Fruit fly (Drosophila melanogaster) whole organism, embryonic: ENCODE measurements around the gene CG46462.
A peak's percentile ranks its signal among the peaks of the same experiment; 100 is the strongest.

Experiments used
- C15 ChIP-seq: fragments of 200-800 bp; sonication (Bioruptor generic); IDR thresholded peaks from 3 replicates; pipeline ENCODE4 v1.3.6; 2022; ENCODE audit warnings: missing biosample characterization, missing genetic modification characterization
- CG10267 ChIP-seq: fragments of 200-800 bp; sonication (Bioruptor generic); optimal IDR thresholded peaks from 2 replicates; lab custom pipeline; 2018; ENCODE audit warnings: missing biosample characterization, mild to moderate bottlenecking, missing genetic modification characterization, moderate library complexity
- CG10321 ChIP-seq: fragments of 200-800 bp; sonication (Bioruptor generic); IDR thresholded peaks from 2 replicates; pipeline ENCODE4 v1.3.6; 2022; ENCODE audit warnings: missing biosample characterization, missing genetic modification characterization
- CG11085 ChIP-seq: fragments of 200-800 bp; sonication (Bioruptor generic); IDR thresholded peaks from 2 replicates; pipeline ENCODE4 v1.3.6; 2022; ENCODE audit warnings: missing biosample characterization, missing genetic modification characterization
- CG11695 ChIP-seq: fragments of 200-800 bp; sonication (Bioruptor generic); IDR thresholded peaks from 3 replicates; pipeline ENCODE4 v1.3.6; 2022; ENCODE audit warnings: missing biosample characterization, missing genetic modification characterization
- CG11723 ChIP-seq: fragments of 200-800 bp; sonication (Bioruptor generic); optimal IDR thresholded peaks from 2 replicates; lab custom pipeline; 2017; ENCODE audit warnings: missing biosample characterization, mild to moderate bottlenecking, missing genetic modification characterization
- CG1233 ChIP-seq: fragments of 200-800 bp; sonication (Bioruptor generic); optimal IDR thresholded peaks from 4 replicates; lab custom pipeline; 2018; ENCODE audit warnings: missing biosample characterization, mild to moderate bottlenecking, missing genetic modification characterization
- CG12744 ChIP-seq: fragments of 200-800 bp; sonication (Bioruptor generic); optimal IDR thresholded peaks from 2 replicates; lab custom pipeline; 2016; ENCODE audit warnings: missing biosample characterization, missing genetic modification characterization
- CG12942 ChIP-seq: fragments of 200-800 bp; sonication (Bioruptor generic); optimal IDR thresholded peaks from 3 replicates; lab custom pipeline; 2016; ENCODE audit warnings: missing biosample characterization, missing genetic modification characterization
- CG13624 ChIP-seq: fragments of 200-800 bp; sonication (Bioruptor generic); optimal IDR thresholded peaks from 2 replicates; lab custom pipeline; 2016; ENCODE audit warnings: missing biosample characterization, missing genetic modification characterization
- CG13894 ChIP-seq: fragments of 200-800 bp; sonication (Bioruptor generic); optimal IDR thresholded peaks from 3 replicates; lab custom pipeline; 2018; ENCODE audit warnings: missing biosample characterization, mild to moderate bottlenecking, missing genetic modification characterization, moderate library complexity
- CG14050 ChIP-seq: fragments of 200-800 bp; sonication (Bioruptor generic); IDR thresholded peaks from 3 replicates; pipeline ENCODE4 v1.3.6; 2022; ENCODE audit warnings: missing biosample characterization, missing genetic modification characterization
- CG16813 ChIP-seq: fragments of 200-800 bp; sonication (Bioruptor generic); IDR thresholded peaks from 3 replicates; pipeline ENCODE4 v1.3.6; 2022; ENCODE audit warnings: missing biosample characterization, missing genetic modification characterization; ENCODE audit not compliant: partially characterized antibody
- CG18262 ChIP-seq: fragments of 200-800 bp; optimal IDR thresholded peaks from 3 replicates; lab custom pipeline; 2019; ENCODE audit warnings: missing biosample characterization, mild to moderate bottlenecking, missing genetic modification characterization, moderate library complexity
- CG32772 ChIP-seq: fragments of 200-800 bp; sonication (Bioruptor generic); IDR thresholded peaks from 2 replicates; pipeline ENCODE4 v1.3.6; 2022; ENCODE audit warnings: missing biosample characterization, missing genetic modification characterization
- CG3838 ChIP-seq: fragments of 200-800 bp; sonication (Bioruptor generic); optimal IDR thresholded peaks from 3 replicates; lab custom pipeline; 2016; ENCODE audit warnings: missing biosample characterization, missing genetic modification characterization
- CG4360 ChIP-seq: fragments of 200-800 bp; sonication (Bioruptor generic); IDR thresholded peaks from 2 replicates; pipeline ENCODE4 v1.3.6; 2022; ENCODE audit warnings: missing biosample characterization, missing genetic modification characterization
- CG4617 ChIP-seq: fragments of 200-800 bp; sonication (Bioruptor generic); optimal IDR thresholded peaks from 3 replicates; lab custom pipeline; 2016; ENCODE audit warnings: missing biosample characterization, missing genetic modification characterization, borderline replicate concordance
- CG8478 ChIP-seq: fragments of >200 bp; optimal IDR thresholded peaks from 2 replicates; lab custom pipeline; 2018
- CG9876 ChIP-seq: fragments of 200-800 bp; sonication (Bioruptor generic); optimal IDR thresholded peaks from 2 replicates; lab custom pipeline; 2016; ENCODE audit warnings: missing biosample characterization, missing genetic modification characterization
- CkIIα-i1 ChIP-seq: fragments of 200-800 bp; sonication (Bioruptor generic); IDR thresholded peaks from 2 replicates; pipeline ENCODE4 v1.3.6; 2022; ENCODE audit warnings: missing biosample characterization, missing genetic modification characterization
- Dek ChIP-seq: fragments of 200-800 bp; sonication (Bioruptor generic); optimal IDR thresholded peaks from 3 replicates; lab custom pipeline; 2019; ENCODE audit warnings: missing biosample characterization, mild to moderate bottlenecking, missing genetic modification characterization, moderate library complexity
- Doc2 ChIP-seq: fragments of 200-800 bp; sonication (Bioruptor generic); IDR thresholded peaks from 2 replicates; pipeline ENCODE4 v1.3.6; 2022; ENCODE audit warnings: missing biosample characterization, missing genetic modification characterization
- Drgx ChIP-seq: fragments of 200-800 bp; sonication (Bioruptor generic); IDR thresholded peaks from 2 replicates; pipeline ENCODE4 v1.3.6; 2022; ENCODE audit warnings: missing biosample characterization, missing genetic modification characterization
- GATAe ChIP-seq: fragments of 200-800 bp; sonication (Bioruptor generic); conservative IDR thresholded peaks from 2 replicates; pipeline ENCODE4 v1.3.6; 2022; ENCODE audit warnings: missing biosample characterization, missing genetic modification characterization
- HLH54F ChIP-seq: fragments of 200-800 bp; sonication (Bioruptor generic); optimal IDR thresholded peaks from 3 replicates; lab custom pipeline; 2016; ENCODE audit warnings: missing biosample characterization, missing genetic modification characterization
- Hand ChIP-seq: fragments of 200-800 bp; sonication (Bioruptor generic); optimal IDR thresholded peaks from 2 replicates; lab custom pipeline; 2017; ENCODE audit warnings: mild to moderate bottlenecking, missing biosample characterization, missing genetic modification reagents, missing genetic modification characterization
- Jarid2 ChIP-seq: fragments of 200-800 bp; sonication (Bioruptor generic); optimal IDR thresholded peaks from 3 replicates; lab custom pipeline; 2017; ENCODE audit warnings: mild to moderate bottlenecking, missing biosample characterization, missing genetic modification reagents, missing genetic modification characterization
- Mes4 ChIP-seq: fragments of 200-800 bp; sonication (Bioruptor generic); optimal IDR thresholded peaks from 2 replicates; lab custom pipeline; 2016; ENCODE audit warnings: missing biosample characterization, missing genetic modification characterization
- NFAT ChIP-seq: fragments of 200-800 bp; sonication (Bioruptor generic); IDR thresholded peaks from 2 replicates; pipeline ENCODE4 v1.3.6; 2022; ENCODE audit warnings: missing biosample characterization, missing genetic modification characterization
- NK7.1 ChIP-seq: fragments of 200-800 bp; sonication (Bioruptor generic); optimal IDR thresholded peaks from 3 replicates; lab custom pipeline; 2016; ENCODE audit warnings: missing biosample characterization, missing genetic modification characterization
- Nf-YA ChIP-seq: fragments of 200-800 bp; sonication (Bioruptor generic); IDR thresholded peaks from 2 replicates; pipeline ENCODE4 v1.3.6; 2022; ENCODE audit warnings: missing biosample characterization, missing genetic modification characterization
- Sin3A ChIP-seq: fragments of >200 bp; optimal IDR thresholded peaks from 2 replicates; lab custom pipeline; 2018
- Xbp1 ChIP-seq: fragments of 200-800 bp; sonication (Bioruptor generic); optimal IDR thresholded peaks from 3 replicates; lab custom pipeline; 2016; ENCODE audit warnings: missing biosample characterization, mild to moderate bottlenecking, missing genetic modification characterization
- caup ChIP-seq: fragments of 200-800 bp; sonication (Bioruptor generic); optimal IDR thresholded peaks from 3 replicates; lab custom pipeline; 2017; ENCODE audit warnings: missing biosample characterization, mild to moderate bottlenecking, missing genetic modification characterization, moderate library complexity; ENCODE audit not compliant: severe bottlenecking
- cg ChIP-seq: fragments of 200-800 bp; sonication (Bioruptor generic); optimal IDR thresholded peaks from 3 replicates; lab custom pipeline; 2019; ENCODE audit warnings: missing biosample characterization, mild to moderate bottlenecking, missing genetic modification characterization, moderate library complexity
- dati ChIP-seq: fragments of 200-800 bp; sonication (Bioruptor generic); IDR thresholded peaks from 2 replicates; pipeline ENCODE4 v1.3.6; 2022; ENCODE audit warnings: missing biosample characterization, missing genetic modification characterization
- esg ChIP-seq: fragments of 200-800 bp; sonication (Bioruptor generic); conservative IDR thresholded peaks from 2 replicates; pipeline ENCODE4 v1.3.6; 2022; ENCODE audit warnings: missing biosample characterization, missing genetic modification characterization
- exex ChIP-seq: fragments of 200-800 bp; sonication (Bioruptor generic); optimal IDR thresholded peaks from 4 replicates; lab custom pipeline; 2018; ENCODE audit warnings: missing biosample characterization, mild to moderate bottlenecking, missing genetic modification characterization, moderate library complexity
- fd64A ChIP-seq: fragments of 200-800 bp; sonication (Bioruptor generic); optimal IDR thresholded peaks from 3 replicates; lab custom pipeline; 2018; ENCODE audit warnings: missing biosample characterization, mild to moderate bottlenecking, missing genetic modification characterization
- fu2 ChIP-seq: fragments of 200-800 bp; sonication (Bioruptor generic); optimal IDR thresholded peaks from 2 replicates; lab custom pipeline; 2016; ENCODE audit warnings: missing biosample characterization, missing genetic modification characterization
- hth ChIP-seq: fragments of >200 bp; optimal IDR thresholded peaks from 2 replicates; lab custom pipeline; 2017; ENCODE audit warnings: inconsistent platforms
- jigr1 ChIP-seq: fragments of 200-800 bp; sonication (Bioruptor generic); IDR thresholded peaks from 3 replicates; pipeline ENCODE4 v1.3.6; 2022; ENCODE audit warnings: missing biosample characterization, missing genetic modification characterization
- luna ChIP-seq: fragments of 200-800 bp; sonication (Bioruptor generic); optimal IDR thresholded peaks from 2 replicates; lab custom pipeline; 2016; ENCODE audit warnings: missing biosample characterization, missing genetic modification characterization
- nmo ChIP-seq: fragments of 200-800 bp; sonication (Bioruptor generic); optimal IDR thresholded peaks from 2 replicates; lab custom pipeline; 2018; ENCODE audit warnings: missing biosample characterization, mild to moderate bottlenecking, missing genetic modification characterization, moderate library complexity
- onecut ChIP-seq: fragments of 200-800 bp; sonication (Bioruptor generic); IDR thresholded peaks from 2 replicates; pipeline ENCODE4 v1.3.6; 2022; ENCODE audit warnings: missing biosample characterization, missing genetic modification characterization
- pum ChIP-seq: fragments of 200-800 bp; sonication (Bioruptor generic); optimal IDR thresholded peaks from 2 replicates; lab custom pipeline; 2016; ENCODE audit warnings: missing biosample characterization, missing genetic modification characterization
- ttk ChIP-seq: fragments of 200-800 bp; sonication (Bioruptor generic); IDR thresholded peaks from 2 replicates; pipeline ENCODE4 v2.1.2; 2022; ENCODE audit warnings: missing biosample characterization, missing genetic modification characterization
- vnd ChIP-seq: fragments of 200-800 bp; sonication (Bioruptor generic); IDR thresholded peaks from 3 replicates; pipeline ENCODE4 v1.3.6; 2022; ENCODE audit warnings: missing biosample characterization, missing genetic modification characterization; ENCODE audit not compliant: partially characterized antibody
- z ChIP-seq: fragments of 200-800 bp; sonication (Bioruptor generic); IDR thresholded peaks from 3 replicates; pipeline ENCODE4 v1.3.6; 2022; ENCODE audit warnings: missing biosample characterization, missing genetic modification characterization

Gene CG46462

dm6 chr3L:19906780-19907705 is 24.4 kb upstream of the CG46462 start (continued):
- TF ChIP-seq CG32772 (GFP tag; lab: Robert Waterston, UW): no peak
- TF ChIP-seq vnd (GFP tag; lab: Robert Waterston, UW): no peak
- TF ChIP-seq luna: no peak
- peak; percentile 82 for TF ChIP-seq CG4360 (GFP tag; lab: Robert Waterston, UW)
- peak; percentile 31 for TF ChIP-seq NK7.1 (GFP tag; lab: Kevin White, UChicago)
- peak; percentile 43 for TF ChIP-seq CG18262 (tag; lab: Kevin White, UChicago)
- TF ChIP-seq z (GFP tag; lab: Robert Waterston, UW): peak; percentile 52; the same call in 1 of the 3 replicates
- peak; percentile 53 for TF ChIP-seq pum
- TF ChIP-seq onecut (GFP tag; lab: Robert Waterston, UW): peak; percentile 57; the same call in 1 of the 2 replicates
- peak; percentile 1 for TF ChIP-seq nmo (GFP tag; lab: Kevin White, UChicago)
- peak; percentile 30 for TF ChIP-seq CG9876 (GFP tag; lab: Kevin White, UChicago)
- TF ChIP-seq cg (GFP tag; lab: Kevin White, UChicago): peak; percentile 89
- TF ChIP-seq Jarid2 (GFP tag; lab: Kevin White, UChicago): peak; percentile 59
- peak; percentile 13 for TF ChIP-seq fu2
- TF ChIP-seq fd64A (GFP tag; lab: Kevin White, UChicago): peak; percentile 83
- TF ChIP-seq NFAT (GFP tag; lab: Robert Waterston, UW): peak; percentile 62; the same call in 1 of the 2 replicates
- no peak for TF ChIP-seq hth
- no peak for TF ChIP-seq esg (GFP tag; lab: Robert Waterston, UW)
- no peak for TF ChIP-seq Drgx (GFP tag; lab: Robert Waterston, UW)
- no peak for TF ChIP-seq CkIIα-i1
- TF ChIP-seq ttk (GFP tag; lab: Robert Waterston, UW): no peak; the same call in 1 of the 2 replicates
- no peak for TF ChIP-seq Doc2 (GFP tag; lab: Robert Waterston, UW)
- TF ChIP-seq HLH54F (GFP tag; lab: Kevin White, UChicago): peak; percentile 0
- TF ChIP-seq C15 (GFP tag; lab: Robert Waterston, UW): peak; percentile 12; the same call in 1 of the 3 replicates
- no peak for TF ChIP-seq Xbp1
- TF ChIP-seq CG13894 (tag; lab: Kevin White, UChicago): peak; percentile 10
- TF ChIP-seq exex: peak; percentile 84
- peak; percentile 80 for TF ChIP-seq CG11695
- TF ChIP-seq Hand (GFP tag; lab: Kevin White, UChicago): no peak
- TF ChIP-seq CG10267 (tag; lab: Kevin White, UChicago): no peak
- TF ChIP-seq Sin3A (lab: Kevin White, UChicago): no peak
- no peak for TF ChIP-seq CG12942 (GFP tag; lab: Kevin White, UChicago)
- peak; percentile 57; the same call in 1 of the 2 replicates for TF ChIP-seq Nf-YA (GFP tag; lab: Robert Waterston, UW)
- TF ChIP-seq CG11085 (GFP tag; lab: Robert Waterston, UW): no peak; the same call in 1 of the 2 replicates
- TF ChIP-seq dati: no peak
- peak; percentile 92 for TF ChIP-seq CG10321 (GFP tag; lab: Robert Waterston, UW)
- TF ChIP-seq Dek (tag; lab: Kevin White, UChicago): no peak
- peak; percentile 27 for TF ChIP-seq CG12744 (GFP tag; lab: Kevin White, UChicago)
- TF ChIP-seq jigr1 (GFP tag; lab: Robert Waterston, UW): no peak
- TF ChIP-seq CG1233: peak; percentile 68
- 0 out of 2 replicates have a peak, but pooled peaks have one; percentile 8 for TF ChIP-seq GATAe
- TF ChIP-seq Mes4 (GFP tag; lab: Kevin White, UChicago): peak; percentile 55
- no peak for TF ChIP-seq CG8478
- peak; percentile 45 for TF ChIP-seq CG11723
- TF ChIP-seq CG3838 (GFP tag; lab: Kevin White, UChicago): peak; percentile 10
- TF ChIP-seq CG13624 (GFP tag; lab: Kevin White, UChicago): peak; percentile 14
- peak; percentile 88 for TF ChIP-seq caup (GFP tag; lab: Kevin White, UChicago)
- TF ChIP-seq CG14050: 0 out of 3 replicates have a peak, but pooled peaks have one; percentile 14
- no peak for TF ChIP-seq CG16813 (GFP tag; lab: Robert Waterston, UW)
- TF ChIP-seq CG4617 (GFP tag; lab: Kevin White, UChicago): peak; percentile 12
